Fruit fly (Drosophila melanogaster) whole organism: ENCODE measurements around the gene CG32269.

Experiments used
- Dll ChIP-seq: fragments of >200 bp; optimal IDR thresholded peaks from 2 replicates; lab custom pipeline; 2017
- pan ChIP-seq: fragments of >200 bp; optimal IDR thresholded peaks from 2 replicates; lab custom pipeline; 2017
- usp ChIP-seq: fragments of >200 bp; optimal IDR thresholded peaks from 2 replicates; lab custom pipeline; 2017; ENCODE audit warnings: missing biosample characterization, missing genetic modification characterization, mixed read lengths

DNA sequence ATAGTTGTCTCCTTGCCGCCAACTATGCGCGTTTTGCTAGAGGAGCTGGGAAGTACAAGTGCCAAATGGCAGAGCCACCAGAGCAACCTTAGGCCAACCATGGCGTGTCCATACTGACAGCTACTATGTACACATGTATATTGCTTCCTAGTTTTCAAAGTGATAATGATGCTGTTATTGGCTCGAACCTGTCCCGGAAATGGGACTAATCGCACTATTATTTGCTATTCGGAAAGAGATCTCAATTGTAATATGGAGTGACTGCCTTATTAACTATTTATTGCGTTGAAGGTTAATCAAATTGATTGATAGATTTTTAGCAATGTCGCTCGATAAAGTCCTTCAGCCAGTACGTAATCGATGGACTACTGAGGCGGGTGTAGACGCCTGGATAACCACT is 4.4 kb downstream of the CG32269 start, which contains the start of gene CG33159:
- TF ChIP-seq pan (no peak), Dll (no peak), usp (no peak)
